Worm (Caenorhabditis elegans) whole organism, young adult: ENCODE results near the gene orc-4.

Experiments
- B0019.2 ChIP-seq: fragments of 200-800 bp; sonication (Bioruptor generic); conservative IDR thresholded peaks from 2 replicates; pipeline ENCODE4 v1.3.6; 2022; ENCODE audit warnings: missing genetic modification reagents, missing genetic modification characterization, missing compliant biosample characterization
- B0261.1 ChIP-seq: sonication (generic microtip); optimal IDR thresholded peaks from 2 replicates; lab custom pipeline; 2016; ENCODE audit warnings: mild to moderate bottlenecking, missing genetic modification characterization, moderate library complexity, missing compliant biosample characterization
- F39B2.1 ChIP-seq: fragments of 200-800 bp; sonication (Bioruptor generic); IDR thresholded peaks from 2 replicates; pipeline ENCODE4 v1.3.6; 2022; ENCODE audit warnings: missing genetic modification reagents, missing genetic modification characterization, missing compliant biosample characterization
- F57A8.1 ChIP-seq: fragments of 200-800 bp; sonication (Bioruptor generic); optimal IDR thresholded peaks from 2 replicates; lab custom pipeline; 2018; ENCODE audit warnings: mild to moderate bottlenecking, missing genetic modification characterization, moderate library complexity, missing compliant biosample characterization
- K11D2.4 ChIP-seq: fragments of 200-800 bp; sonication (Bioruptor generic); IDR thresholded peaks from 2 replicates; pipeline ENCODE4 v1.3.6; 2022; ENCODE audit warnings: missing genetic modification reagents, missing genetic modification characterization, missing compliant biosample characterization
- aptf-2 ChIP-seq: fragments of 200-800 bp; sonication (Bioruptor generic); conservative IDR thresholded peaks from 2 replicates; pipeline ENCODE4 v1.3.6; 2022; ENCODE audit warnings: missing genetic modification reagents, missing genetic modification characterization, missing compliant biosample characterization
- attf-3 ChIP-seq: fragments of 200-800 bp; sonication (Bioruptor generic); conservative IDR thresholded peaks from 2 replicates; pipeline ENCODE4 v1.3.6; 2022; ENCODE audit warnings: missing genetic modification reagents, missing genetic modification characterization, missing compliant biosample characterization
- attf-6 ChIP-seq: fragments of 200-800 bp; sonication (Bioruptor generic); IDR thresholded peaks from 2 replicates; pipeline ENCODE4 v1.3.6; 2022; ENCODE audit warnings: missing genetic modification reagents, missing genetic modification characterization, missing compliant biosample characterization
- ccch-3 ChIP-seq: fragments of 200-800 bp; sonication (Bioruptor generic); optimal IDR thresholded peaks from 2 replicates; lab custom pipeline; 2018; ENCODE audit warnings: mild to moderate bottlenecking, missing genetic modification characterization, missing compliant biosample characterization
- ceh-100 ChIP-seq: fragments of 200-800 bp; sonication (Bioruptor generic); IDR thresholded peaks from 2 replicates; pipeline ENCODE4 v1.3.6; 2022; ENCODE audit warnings: missing genetic modification reagents, missing genetic modification characterization, missing compliant biosample characterization
- ceh-27 ChIP-seq: fragments of 200-800 bp; sonication (Bioruptor generic); optimal IDR thresholded peaks from 2 replicates; lab custom pipeline; 2018; ENCODE audit warnings: mild to moderate bottlenecking, missing genetic modification characterization, moderate library complexity, missing compliant biosample characterization
- ceh-91 ChIP-seq: fragments of 200-800 bp; sonication (Bioruptor generic); IDR thresholded peaks from 2 replicates; pipeline ENCODE4 v1.3.6; 2022; ENCODE audit warnings: missing genetic modification reagents, missing genetic modification characterization, missing compliant biosample characterization
- dox-1 ChIP-seq: fragments of 200-800 bp; sonication (Bioruptor generic); IDR thresholded peaks from 2 replicates; pipeline ENCODE4 v1.3.6; 2022; ENCODE audit warnings: missing genetic modification reagents, missing genetic modification characterization, missing compliant biosample characterization
- efl-1 ChIP-seq: fragments of 150-350 bp; optimal IDR thresholded peaks from 2 replicates; lab custom pipeline; 2014; ENCODE audit warnings: missing biosample characterization, missing genetic modification reagents, missing genetic modification characterization
- egrh-3 ChIP-seq: fragments of 200-800 bp; sonication (Bioruptor generic); IDR thresholded peaks from 2 replicates; pipeline ENCODE4 v1.3.6; 2022; ENCODE audit warnings: missing genetic modification reagents, missing genetic modification characterization, missing compliant biosample characterization
- ets-4 ChIP-seq: fragments of 200-800 bp; sonication (Bioruptor generic); optimal IDR thresholded peaks from 2 replicates; lab custom pipeline; 2018; ENCODE audit warnings: mild to moderate bottlenecking, missing genetic modification characterization, missing compliant biosample characterization
- gei-17 ChIP-seq: fragments of 200-800 bp; sonication (Bioruptor generic); optimal IDR thresholded peaks from 2 replicates; lab custom pipeline; 2018; ENCODE audit warnings: mild to moderate bottlenecking, missing genetic modification characterization, missing compliant biosample characterization
- hrde-1 ChIP-seq: sonication (generic microtip); optimal IDR thresholded peaks from 2 replicates; lab custom pipeline; 2016; ENCODE audit warnings: missing genetic modification characterization, mild to moderate bottlenecking, missing compliant biosample characterization, moderate library complexity, missing genotype, missing genetic modification reagents, borderline replicate concordance
- hsf-1 ChIP-seq: fragments of 200-800 bp; sonication (Bioruptor generic); IDR thresholded peaks from 2 replicates; pipeline ENCODE4 v1.3.6; 2022; ENCODE audit warnings: missing genetic modification reagents, missing genetic modification characterization, missing compliant biosample characterization
- let-526 ChIP-seq: fragments of 200-800 bp; sonication (Bioruptor generic); IDR thresholded peaks from 2 replicates; pipeline ENCODE4 v1.3.6; 2022; ENCODE audit warnings: missing genetic modification reagents, missing genetic modification characterization, missing compliant biosample characterization
- let-607 ChIP-seq, 2 experiments: fragments of 200-800 bp in 1 of 2; sonication (Bioruptor generic) in 1 of 2; sonication (generic microtip) in 1 of 2; optimal IDR thresholded peaks; 2 replicates each; lab custom pipeline; 2016 to 2018; ENCODE audit warnings: mild to moderate bottlenecking in 2 of 2, missing compliant biosample characterization in 2 of 2, missing genetic modification characterization in 2 of 2, moderate library complexity in 2 of 2, missing genotype in 1 of 2
- lir-1 ChIP-seq: fragments of 200-800 bp; sonication (Bioruptor generic); conservative IDR thresholded peaks from 2 replicates; pipeline ENCODE4 v1.3.6; 2022; ENCODE audit warnings: missing genetic modification reagents, missing genetic modification characterization, missing compliant biosample characterization
- lsl-1 ChIP-seq: fragments of 200-800 bp; sonication (Bioruptor generic); optimal IDR thresholded peaks from 2 replicates; lab custom pipeline; 2018; ENCODE audit warnings: mild to moderate bottlenecking, missing genetic modification characterization, moderate library complexity, missing compliant biosample characterization
- madf-10 ChIP-seq: sonication (generic microtip); optimal IDR thresholded peaks from 2 replicates; lab custom pipeline; 2016; ENCODE audit warnings: mild to moderate bottlenecking, missing genetic modification characterization, missing compliant biosample characterization
- madf-8 ChIP-seq: fragments of 200-800 bp; sonication (Bioruptor generic); conservative IDR thresholded peaks from 2 replicates; pipeline ENCODE4 v1.3.6; 2022; ENCODE audit warnings: missing genetic modification reagents, missing genetic modification characterization, missing compliant biosample characterization
- nfya-1 ChIP-seq: sonication (generic microtip); optimal IDR thresholded peaks from 2 replicates; lab custom pipeline; 2017; ENCODE audit warnings: antibody characterized with exemption, missing compliant biosample characterization, missing genetic modification characterization, borderline replicate concordance; ENCODE audit not compliant: insufficient read depth
- nhr-120 ChIP-seq: fragments of 200-800 bp; sonication (Bioruptor generic); IDR thresholded peaks from 2 replicates; pipeline ENCODE4 v1.3.6; 2022; ENCODE audit warnings: missing genetic modification characterization, missing compliant biosample characterization
- nhr-179 ChIP-seq: sonication (generic microtip); optimal IDR thresholded peaks from 2 replicates; lab custom pipeline; 2016; ENCODE audit warnings: mild to moderate bottlenecking, missing genetic modification characterization, missing compliant biosample characterization
- pbrm-1 ChIP-seq: fragments of 200-800 bp; sonication (Bioruptor generic); IDR thresholded peaks from 2 replicates; pipeline ENCODE4 v1.3.6; 2022; ENCODE audit warnings: missing genetic modification reagents, missing genetic modification characterization, missing compliant biosample characterization
- snpc-1.3 ChIP-seq: sonication (generic microtip); optimal IDR thresholded peaks from 2 replicates; lab custom pipeline; 2017; ENCODE audit warnings: missing genetic modification characterization, mild to moderate bottlenecking, missing compliant biosample characterization, antibody characterized with exemption, moderate library complexity, missing genotype, missing genetic modification reagents; ENCODE audit not compliant: insufficient read depth
- somi-1 ChIP-seq: fragments of 200-800 bp; sonication (Bioruptor generic); optimal IDR thresholded peaks from 2 replicates; lab custom pipeline; 2018; ENCODE audit warnings: mild to moderate bottlenecking, missing genetic modification characterization, missing compliant biosample characterization
- tbx-9 ChIP-seq: sonication (generic microtip); optimal IDR thresholded peaks from 2 replicates; lab custom pipeline; 2016; ENCODE audit warnings: borderline replicate concordance, missing genetic modification characterization, inconsistent platforms, missing compliant biosample characterization
- tlf-1 ChIP-seq: fragments of 200-800 bp; sonication (Bioruptor generic); optimal IDR thresholded peaks from 2 replicates; lab custom pipeline; 2018; ENCODE audit warnings: mild to moderate bottlenecking, missing genetic modification characterization, missing compliant biosample characterization
- ztf-25 ChIP-seq: fragments of 200-800 bp; sonication (Bioruptor generic); IDR thresholded peaks from 2 replicates; pipeline ENCODE4 v1.3.6; 2022; ENCODE audit warnings: missing genetic modification reagents, missing genetic modification characterization, missing compliant biosample characterization

orc-4 gene

ce11 chrIII:10661292-10661691 is 15.3 kb downstream of the orc-4 start:
- TF ChIP-seq attf-6 (GFP tag; lab: Robert Waterston, UW) (no peak), madf-10 (tag; lab: Kevin White, UChicago) (no peak), nhr-120 (GFP tag; lab: Robert Waterston, UW) (no peak), let-526 (no peak), ets-4 (GFP tag; lab: Kevin White, UChicago) (no peak), F57A8.1 (no peak), somi-1 (GFP tag; lab: Kevin White, UChicago) (no peak), egrh-3 (GFP tag; lab: Robert Waterston, UW) (no peak), snpc-1.3 (tag; lab: Kevin White, UChicago) (no peak), tbx-9 (tag; lab: Kevin White, UChicago) (no peak), attf-3 (GFP tag; lab: Robert Waterston, UW) (no peak), let-607 (tag; optimal IDR thresholded peaks at IDR 0.05; lab: Kevin White, UChicago) (no peak), madf-8 (GFP tag; lab: Robert Waterston, UW) (no peak), pbrm-1 (GFP tag; lab: Robert Waterston, UW) (no peak), nhr-179 (tag; lab: Kevin White, UChicago) (no peak)
- TF ChIP-seq, all 124 proteins: peak for 0

- TF ChIP-seq dox-1 (GFP tag; lab: Robert Waterston, UW): no peak
- TF ChIP-seq tlf-1 (GFP tag; lab: Kevin White, UChicago): no peak
- TF ChIP-seq somi-1 (GFP tag; lab: Kevin White, UChicago): no peak
- TF ChIP-seq egrh-3 (GFP tag; lab: Robert Waterston, UW): no peak
- TF ChIP-seq nfya-1 (tag; lab: Kevin White, UChicago): no peak
Measured at ce11 chrIII:10666640-10667039, 20.7 kb downstream of the orc-4 start.

- no peak for TF ChIP-seq let-526
- no peak for TF ChIP-seq lir-1 (GFP tag; lab: Robert Waterston, UW)
- no peak for TF ChIP-seq B0019.2
- TF ChIP-seq nhr-120 (GFP tag; lab: Robert Waterston, UW): no peak
- no peak for TF ChIP-seq ccch-3 (GFP tag; lab: Kevin White, UChicago)
- TF ChIP-seq ceh-27 (GFP tag; lab: Kevin White, UChicago): no peak
- TF ChIP-seq lsl-1 (GFP tag; lab: Kevin White, UChicago): no peak
- no peak for TF ChIP-seq F39B2.1 (GFP tag; lab: Robert Waterston, UW)
- no peak for TF ChIP-seq nhr-179 (tag; lab: Kevin White, UChicago)
- no peak for TF ChIP-seq ztf-25 (GFP tag; lab: Robert Waterston, UW)
- no peak for TF ChIP-seq hrde-1 (tag; lab: Kevin White, UChicago)
- no peak for TF ChIP-seq tlf-1 (GFP tag; lab: Kevin White, UChicago)
Measured at ce11 chrIII:10671894-10672293, 25.9 kb downstream of the orc-4 start.

DNA sequence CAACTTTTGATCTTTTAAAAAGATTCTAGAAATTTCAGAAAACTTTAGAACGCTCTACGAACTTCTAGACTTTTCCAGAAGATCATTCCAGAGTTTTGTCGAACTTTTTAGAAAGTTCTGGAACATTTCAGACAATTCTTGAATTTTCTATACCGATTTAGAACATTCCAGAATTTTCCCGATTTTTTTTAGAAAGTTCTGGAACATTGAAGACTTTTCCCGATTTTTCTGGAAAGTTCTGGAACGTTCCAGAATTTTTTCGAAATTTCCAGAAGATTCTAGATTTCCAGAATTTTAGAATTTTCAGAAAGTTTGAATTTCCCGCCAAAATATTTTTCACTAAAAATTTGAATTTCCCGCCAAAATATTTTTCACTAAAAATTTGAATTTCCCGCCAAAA is 32.1 kb downstream of the orc-4 start:
- TF ChIP-seq hsf-1 (GFP tag; lab: Robert Waterston, UW): peak; percentile 94

DNA sequence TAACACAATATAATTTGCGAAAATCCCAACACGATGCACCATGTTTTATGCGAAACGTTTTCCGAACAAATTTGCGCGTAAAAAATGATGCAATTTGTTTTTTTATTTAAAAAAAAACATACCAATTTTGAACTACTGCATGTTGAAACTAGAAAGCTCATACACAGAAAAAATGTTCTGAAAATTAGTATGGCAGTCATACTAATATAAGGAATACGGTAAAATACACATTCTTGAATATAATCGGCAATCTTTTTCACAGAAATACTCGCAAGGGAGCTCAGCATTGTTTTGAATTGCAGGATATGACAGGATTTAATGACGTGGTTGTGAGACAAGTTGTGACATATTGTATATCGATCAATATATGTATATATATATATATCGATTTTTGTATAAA is 33.0 kb downstream of the orc-4 start, which contains the start of gene Y39A1A.16:
TSS of gene Y39A1A.16 (plus strand) at position 301 of the 400 bp plus-strand sequence.
- no peak for TF ChIP-seq B0019.2
- no peak for TF ChIP-seq B0261.1 (tag; lab: Kevin White, UChicago)
- TF ChIP-seq nhr-179 (tag; lab: Kevin White, UChicago): no peak
- no peak for TF ChIP-seq ceh-91 (GFP tag; lab: Robert Waterston, UW)
- no peak for TF ChIP-seq F39B2.1 (GFP tag; lab: Robert Waterston, UW)
- TF ChIP-seq K11D2.4 (GFP tag; lab: Robert Waterston, UW): no peak
- no peak for TF ChIP-seq gei-17 (GFP tag; lab: Kevin White, UChicago)
- no peak for TF ChIP-seq efl-1 (GFP tag; lab: Kevin White, UChicago)
- no peak for TF ChIP-seq ceh-100
- TF ChIP-seq aptf-2 (GFP tag; lab: Robert Waterston, UW): no peak
- no peak for TF ChIP-seq madf-10 (tag; lab: Kevin White, UChicago)
